Worm (Caenorhabditis elegans) whole organism, young adult: ENCODE data around the gene gtf-2A2.

ENCODE experiments used
- chd-7 ChIP-seq: sonication (generic microtip); optimal IDR thresholded peaks from 2 replicates; lab custom pipeline; 2016; ENCODE audit warnings: mild to moderate bottlenecking, missing genetic modification characterization, moderate library complexity, missing compliant biosample characterization
- repo-1 ChIP-seq: sonication (generic microtip); optimal IDR thresholded peaks from 2 replicates; lab custom pipeline; 2017; ENCODE audit warnings: mild to moderate bottlenecking, missing genetic modification characterization, missing compliant biosample characterization

DNA sequence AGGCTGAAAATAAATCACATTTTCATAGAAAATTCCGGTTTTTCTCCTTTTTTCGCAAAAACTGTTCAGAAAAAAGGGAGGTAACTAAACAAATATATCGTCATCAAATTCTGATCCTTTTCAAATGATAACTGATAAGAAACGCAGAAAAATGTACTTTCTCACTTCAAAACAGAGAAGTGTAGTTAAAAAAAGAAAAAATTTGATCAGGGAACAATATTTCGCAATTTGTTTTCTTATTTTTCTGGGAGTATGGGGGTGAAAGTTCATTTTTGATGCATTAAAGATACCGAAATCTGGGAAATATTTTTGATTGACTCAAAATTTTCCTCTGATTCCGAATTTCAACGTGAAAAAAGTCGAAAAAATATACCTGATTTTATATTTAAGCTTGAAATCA, 18.4 kb upstream of the gtf-2A2 start:
- TF ChIP-seq chd-7 (no peak), repo-1 (tag; lab: Kevin White, UChicago) (no peak)
